Worm (Caenorhabditis elegans) whole organism, late embryonic: ENCODE results near the gene F17C11.13.

Experiments
- ceh-14 ChIP-seq: sonication (generic microtip); optimal IDR thresholded peaks from 2 replicates; lab custom pipeline; 2016; ENCODE audit warnings: missing genotype, missing genetic modification characterization, missing compliant biosample characterization
- fax-1 ChIP-seq: sonication (generic microtip); optimal IDR thresholded peaks from 2 replicates; lab custom pipeline; 2016; ENCODE audit warnings: missing genotype, missing genetic modification characterization, missing compliant biosample characterization
- unc-86 ChIP-seq: sonication (generic microtip); optimal IDR thresholded peaks from 2 replicates; lab custom pipeline; 2016; ENCODE audit warnings: missing genetic modification characterization, missing compliant biosample characterization

ce11 chrV:10981113-10981512, 25.4 kb downstream of the F17C11.13 start, which contains the start of gene fig-1:
- TF ChIP-seq fax-1 (tag; lab: Kevin White, UChicago), result no peak
- TF ChIP-seq ceh-14, result no peak
- no peak for TF ChIP-seq unc-86
